Worm (Caenorhabditis elegans) whole organism, L4 larva: ENCODE data around the gene ZK899.6.

ENCODE experiments used
- F10B5.3 ChIP-seq: sonication (generic microtip); optimal IDR thresholded peaks from 2 replicates; lab custom pipeline; 2016; ENCODE audit warnings: mild to moderate bottlenecking, missing genetic modification characterization, missing compliant biosample characterization
- F37D6.2 ChIP-seq: sonication (generic microtip); optimal IDR thresholded peaks from 2 replicates; lab custom pipeline; 2016; ENCODE audit warnings: mild to moderate bottlenecking, missing genetic modification characterization, missing compliant biosample characterization
- F44E2.7 ChIP-seq: fragments of 200-800 bp; sonication (Bioruptor generic); IDR thresholded peaks from 2 replicates; pipeline ENCODE4 v2.1.2; 2022; ENCODE audit warnings: missing genetic modification characterization, missing compliant biosample characterization
- F49E8.2 ChIP-seq: sonication (generic microtip); optimal IDR thresholded peaks from 2 replicates; lab custom pipeline; 2016; ENCODE audit warnings: missing compliant biosample characterization, mild to moderate bottlenecking, missing genetic modification characterization, borderline replicate concordance
- T26A8.4 ChIP-seq: fragments of 200-800 bp; sonication (Bioruptor generic); IDR thresholded peaks from 2 replicates; pipeline ENCODE4 v1.3.6; 2022; ENCODE audit warnings: missing genetic modification characterization, missing compliant biosample characterization
- Y105C5A.15 ChIP-seq: fragments of 200-800 bp; sonication (Bioruptor generic); IDR thresholded peaks from 2 replicates; pipeline ENCODE4 v1.3.6; 2022; ENCODE audit warnings: missing genetic modification characterization, missing compliant biosample characterization
- Y5F2A.4 ChIP-seq: fragments of 200-800 bp; sonication (Bioruptor generic); optimal IDR thresholded peaks from 2 replicates; lab custom pipeline; 2018; ENCODE audit warnings: mild to moderate bottlenecking, missing genetic modification characterization, missing compliant biosample characterization
- ZK337.2 ChIP-seq: fragments of 200-800 bp; sonication (Bioruptor generic); IDR thresholded peaks from 2 replicates; pipeline ENCODE4 v1.3.6; 2022; ENCODE audit warnings: missing genetic modification reagents, missing genetic modification characterization, missing compliant biosample characterization
- ZK546.5 ChIP-seq, 2 experiments: sonication (generic microtip); optimal IDR thresholded peaks; 2 replicates each; lab custom pipeline; 2017; ENCODE audit warnings: missing biosample characterization in 2 of 2, missing genetic modification characterization in 2 of 2
- aha-1 ChIP-seq: fragments of 150-350 bp; peaks from one replicate; lab custom pipeline; 2014; ENCODE audit warnings: missing biosample characterization, missing genetic modification characterization
- arid-1 ChIP-seq: fragments of 200-800 bp; sonication (Bioruptor generic); conservative IDR thresholded peaks from 2 replicates; pipeline ENCODE4 v1.3.6; 2022; ENCODE audit warnings: missing genetic modification reagents, missing genetic modification characterization, missing compliant biosample characterization
- ceh-82 ChIP-seq: sonication (generic microtip); optimal IDR thresholded peaks from 2 replicates; lab custom pipeline; 2017; ENCODE audit warnings: missing biosample characterization, missing genetic modification characterization
- cey-2 ChIP-seq: sonication (generic microtip); optimal IDR thresholded peaks from 3 replicates; lab custom pipeline; 2017; ENCODE audit warnings: missing genetic modification characterization, mild to moderate bottlenecking, missing compliant biosample characterization, antibody characterized with exemption, borderline replicate concordance; ENCODE audit not compliant: insufficient read depth
- daf-12 ChIP-seq: fragments of 150-350 bp; optimal IDR thresholded peaks from 2 replicates; lab custom pipeline; 2014; ENCODE audit warnings: missing biosample characterization, missing genetic modification reagents, missing genetic modification characterization
- dmd-6 ChIP-seq: fragments of 200-800 bp; sonication (Bioruptor generic); IDR thresholded peaks from 2 replicates; pipeline ENCODE4 v1.3.6; 2022; ENCODE audit warnings: missing genetic modification reagents, missing genetic modification characterization, missing compliant biosample characterization
- dmd-9 ChIP-seq: fragments of 200-800 bp; sonication (Bioruptor generic); IDR thresholded peaks from 2 replicates; pipeline ENCODE4 v1.3.6; 2022; ENCODE audit warnings: missing genetic modification reagents, missing genetic modification characterization, missing compliant biosample characterization
- duxl-1 ChIP-seq: sonication (generic microtip); optimal IDR thresholded peaks from 2 replicates; lab custom pipeline; 2016; ENCODE audit warnings: mild to moderate bottlenecking, missing genetic modification characterization, moderate library complexity, missing compliant biosample characterization; ENCODE audit not compliant: poor library complexity
- dve-1 ChIP-seq: sonication (generic microtip); optimal IDR thresholded peaks from 2 replicates; lab custom pipeline; 2017; ENCODE audit warnings: antibody characterized with exemption, mild to moderate bottlenecking, missing genetic modification characterization, missing compliant biosample characterization; ENCODE audit not compliant: insufficient read depth
- fos-1 ChIP-seq: fragments of 150-350 bp; optimal IDR thresholded peaks from 2 replicates; lab custom pipeline; 2014; ENCODE audit warnings: missing biosample characterization, missing genetic modification characterization
- jun-1 ChIP-seq: fragments of 150-350 bp; optimal IDR thresholded peaks from 2 replicates; lab custom pipeline; 2014; ENCODE audit warnings: missing biosample characterization, missing genetic modification reagents, missing genetic modification characterization
- lim-7 ChIP-seq: fragments of 200-800 bp; sonication (Bioruptor generic); IDR thresholded peaks from 2 replicates; pipeline ENCODE4 v1.3.6; 2022; ENCODE audit warnings: missing genetic modification characterization, missing compliant biosample characterization
- lin-1 ChIP-seq: fragments of 200-800 bp; sonication (Bioruptor generic); IDR thresholded peaks from 2 replicates; pipeline ENCODE4 v1.3.6; 2022; ENCODE audit warnings: missing genetic modification reagents, missing genetic modification characterization, missing compliant biosample characterization
- lin-29 ChIP-seq: fragments of 200-800 bp; sonication (Bioruptor generic); IDR thresholded peaks from 2 replicates; pipeline ENCODE4 v1.3.6; 2022; ENCODE audit warnings: missing genetic modification reagents, missing genetic modification characterization, missing compliant biosample characterization
- lin-38 ChIP-seq: fragments of 200-800 bp; sonication (Bioruptor generic); IDR thresholded peaks from 2 replicates; pipeline ENCODE4 v1.3.6; 2022; ENCODE audit warnings: missing genetic modification reagents, missing genetic modification characterization, missing compliant biosample characterization
- lir-3 ChIP-seq: sonication (generic microtip); optimal IDR thresholded peaks from 2 replicates; lab custom pipeline; 2016; ENCODE audit warnings: mild to moderate bottlenecking, missing genetic modification characterization, missing compliant biosample characterization
- madf-9 ChIP-seq: fragments of 200-800 bp; sonication (Bioruptor generic); conservative IDR thresholded peaks from 2 replicates; pipeline ENCODE4 v1.3.6; 2022; ENCODE audit warnings: missing genetic modification reagents, missing genetic modification characterization, missing compliant biosample characterization
- mdl-1 ChIP-seq, 2 experiments: fragments of 150-350 bp in 1 of 2; sonication (generic microtip) in 1 of 2; optimal IDR thresholded peaks; 2 replicates each; lab custom pipeline; 2014 to 2017; ENCODE audit warnings: missing biosample characterization in 2 of 2, missing genetic modification characterization in 2 of 2
- mdt-29 ChIP-seq: fragments of 200-800 bp; sonication (Bioruptor generic); IDR thresholded peaks from 2 replicates; pipeline ENCODE4 v1.3.6; 2022; ENCODE audit warnings: missing genetic modification reagents, missing genetic modification characterization, missing compliant biosample characterization
- mep-1 ChIP-seq: fragments of 150-350 bp; sonication (generic microtip); optimal IDR thresholded peaks from 3 replicates; lab custom pipeline; 2014; ENCODE audit warnings: missing biosample characterization, missing genetic modification characterization
- mes-2 ChIP-seq: sonication (generic microtip); optimal IDR thresholded peaks from 2 replicates; lab custom pipeline; 2016; ENCODE audit warnings: missing genotype, mild to moderate bottlenecking, missing genetic modification characterization, missing compliant biosample characterization; ENCODE audit not compliant: poor library complexity, severe bottlenecking
- mxl-3 ChIP-seq: fragments of 200-800 bp; sonication (Bioruptor generic); optimal IDR thresholded peaks from 2 replicates; lab custom pipeline; 2018; ENCODE audit warnings: mild to moderate bottlenecking, missing genetic modification characterization, missing compliant biosample characterization
- nhr-10 ChIP-seq: fragments of 150-350 bp; optimal IDR thresholded peaks from 2 replicates; lab custom pipeline; 2014; ENCODE audit warnings: missing biosample characterization, missing genetic modification characterization
- nhr-41 ChIP-seq: fragments of 200-800 bp; sonication (Bioruptor generic); IDR thresholded peaks from 2 replicates; pipeline ENCODE4 v1.3.6; 2022; ENCODE audit warnings: missing genetic modification reagents, missing genetic modification characterization, missing compliant biosample characterization
- nhr-42 ChIP-seq: fragments of 200-800 bp; sonication (Bioruptor generic); IDR thresholded peaks from 2 replicates; pipeline ENCODE4 v1.3.6; 2022; ENCODE audit warnings: missing genetic modification characterization, missing compliant biosample characterization
- nhr-48 ChIP-seq: sonication (generic microtip); optimal IDR thresholded peaks from 2 replicates; lab custom pipeline; 2016; ENCODE audit warnings: mild to moderate bottlenecking, missing genetic modification characterization, missing compliant biosample characterization
- nhr-6 ChIP-seq: fragments of 150-350 bp; optimal IDR thresholded peaks from 2 replicates; lab custom pipeline; 2014; ENCODE audit warnings: missing biosample characterization, missing genetic modification characterization
- nhr-77 ChIP-seq: fragments of 150-350 bp; optimal IDR thresholded peaks from 2 replicates; lab custom pipeline; 2014; ENCODE audit warnings: missing biosample characterization, missing genetic modification characterization
- pha-4 ChIP-seq, 2 experiments: fragments of 150-350 bp in 1 of 2; fragments of 200-800 bp in 1 of 2; sonication (Bioruptor generic) in 1 of 2; IDR thresholded peaks in 1 of 2; optimal IDR thresholded peaks in 1 of 2; 2 replicates each; pipeline versions ENCODE4 v1.3.6 to Lab custom; 2014 to 2022; ENCODE audit warnings: missing genetic modification characterization in 2 of 2, missing genetic modification reagents in 2 of 2, missing biosample characterization in 1 of 2, missing compliant biosample characterization in 1 of 2
- pqm-1 ChIP-seq: sonication (generic microtip); optimal IDR thresholded peaks from 2 replicates; lab custom pipeline; 2017; ENCODE audit warnings: missing biosample characterization, missing genetic modification characterization
- rbr-2 ChIP-seq: sonication (generic microtip); optimal IDR thresholded peaks from 2 replicates; lab custom pipeline; 2016; ENCODE audit warnings: missing genotype, missing genetic modification characterization, missing compliant biosample characterization
- saeg-2 ChIP-seq: fragments of 200-800 bp; sonication (Bioruptor generic); IDR thresholded peaks from 2 replicates; pipeline ENCODE4 v1.3.6; 2022; ENCODE audit warnings: missing genetic modification reagents, missing genetic modification characterization, missing compliant biosample characterization
- sdz-12 ChIP-seq: fragments of 200-800 bp; sonication (Bioruptor generic); optimal IDR thresholded peaks from 2 replicates; lab custom pipeline; 2018; ENCODE audit warnings: mild to moderate bottlenecking, missing genetic modification characterization, missing compliant biosample characterization
- skn-1 ChIP-seq: fragments of 150-350 bp; optimal IDR thresholded peaks from 2 replicates; lab custom pipeline; 2014; ENCODE audit warnings: missing biosample characterization, missing genetic modification characterization
- spr-1 ChIP-seq: sonication (generic microtip); optimal IDR thresholded peaks from 2 replicates; lab custom pipeline; 2016; ENCODE audit warnings: mild to moderate bottlenecking, missing genetic modification characterization, missing compliant biosample characterization
- unc-39 ChIP-seq: sonication (generic microtip); optimal IDR thresholded peaks from 2 replicates; lab custom pipeline; 2017; ENCODE audit warnings: missing biosample characterization, missing genetic modification characterization
- unc-62 ChIP-seq, 3 experiments: fragments of 150-350 bp in 1 of 3; sonication (generic microtip); optimal IDR thresholded peaks in 2 of 3; peaks in 1 of 3; 1 replicate in 1 of 3; 2 replicates in 2 of 3; lab custom pipeline; 2014 to 2017; ENCODE audit warnings: missing biosample characterization in 3 of 3, missing genetic modification characterization in 3 of 3, missing genetic modification reagents in 3 of 3, missing genotype in 1 of 3
- vab-7 ChIP-seq: fragments of 200-800 bp; sonication (Bioruptor generic); IDR thresholded peaks from 2 replicates; pipeline ENCODE4 v1.3.6; 2022; ENCODE audit warnings: missing genetic modification reagents, missing genetic modification characterization, missing compliant biosample characterization
- zag-1 ChIP-seq: fragments of 150-350 bp; optimal IDR thresholded peaks from 2 replicates; lab custom pipeline; 2014; ENCODE audit warnings: missing biosample characterization, missing genetic modification characterization
- zip-2 ChIP-seq: fragments of 150-350 bp; optimal IDR thresholded peaks from 2 replicates; lab custom pipeline; 2014; ENCODE audit warnings: missing biosample characterization, missing genetic modification characterization
- ztf-11 ChIP-seq: fragments of 150-350 bp; optimal IDR thresholded peaks from 2 replicates; lab custom pipeline; 2014; ENCODE audit warnings: missing biosample characterization, missing genetic modification characterization

The ZK899.6 gene

DNA sequence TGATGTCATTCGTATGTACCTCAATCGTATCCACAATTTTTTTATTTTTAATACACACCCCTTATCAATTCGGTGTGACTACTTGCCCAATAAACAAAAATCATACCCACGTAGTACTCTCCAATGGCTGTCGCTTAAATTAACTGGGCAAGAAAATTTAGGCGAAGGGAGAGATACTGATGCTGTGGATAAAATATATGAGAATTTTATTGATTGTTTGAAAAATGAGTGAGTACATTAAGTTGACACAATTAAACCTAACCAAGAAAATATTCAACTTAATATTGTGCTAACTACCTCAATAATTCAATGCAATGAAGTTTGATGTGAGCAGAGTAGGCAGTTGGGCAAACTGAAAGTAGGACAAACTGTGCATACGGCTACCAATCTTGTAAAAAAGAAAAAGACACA lies 2.6 kb downstream of the ZK899.6 start:
- TF ChIP-seq lin-38 (GFP tag; lab: Robert Waterston, UW) (peak; percentile 88), nhr-77 (tag; lab: Kevin White, UChicago) (peak; percentile 100), nhr-48 (tag; lab: Kevin White, UChicago) (peak; percentile 98), madf-9 (peak; percentile 98), nhr-42 (peak; percentile 99), sdz-12 (GFP tag; lab: Kevin White, UChicago) (peak; percentile 1), mes-2 (tag; lab: Kevin White, UChicago) (peak; percentile 98), mdt-29 (GFP tag; lab: Robert Waterston, UW) (peak; percentile 95), dve-1 (tag; lab: Kevin White, UChicago) (peak; percentile 100), arid-1 (peak; percentile 90), spr-1 (peak; percentile 98), ztf-11 (tag; lab: Kevin White, UChicago) (peak; percentile 80), ZK546.5 (tag; optimal IDR thresholded peaks at IDR 0.05; lab: Kevin White, UChicago) (peak; percentile 36 to 85), dmd-6 (peak; percentile 97), nhr-41 (GFP tag; lab: Robert Waterston, UW) (peak; percentile 75), daf-12 (tag; lab: Kevin White, UChicago) (no peak), unc-62 (GFP tag; optimal IDR thresholded peaks at IDR 0.05 in 1 of 2; lab: Kevin White, UChicago) (peak; percentile 83 to 99), unc-62 (tag; optimal IDR thresholded peaks at IDR 0.05; lab: Kevin White, UChicago) (peak; percentile 87), jun-1 (tag; lab: Kevin White, UChicago) (peak; percentile 99), rbr-2 (tag; lab: Kevin White, UChicago) (peak; percentile 99), F44E2.7 (GFP tag; lab: Robert Waterston, UW) (no peak), ZK337.2 (GFP tag; lab: Robert Waterston, UW) (peak; percentile 74; the same call in 1 of the 2 replicates), vab-7 (peak; percentile 98), mxl-3 (GFP tag; lab: Kevin White, UChicago) (peak; percentile 95), lir-3 (peak; percentile 95), zip-2 (tag; lab: Kevin White, UChicago) (peak; percentile 98), skn-1 (tag; lab: Kevin White, UChicago) (peak; percentile 49), mdl-1 (tag; optimal IDR thresholded peaks at IDR 0.05; lab: Kevin White, UChicago) (peak; percentile 96), F10B5.3 (tag; lab: Kevin White, UChicago) (peak; percentile 96), nhr-10 (tag; lab: Kevin White, UChicago) (peak; percentile 100), Y105C5A.15 (GFP tag; lab: Robert Waterston, UW) (peak; percentile 72), aha-1 (tag; lab: Kevin White, UChicago) (peak; percentile 100), saeg-2 (GFP tag; lab: Robert Waterston, UW) (peak; percentile 97), fos-1 (peak; percentile 92), F49E8.2 (tag; lab: Kevin White, UChicago) (no peak), unc-39 (tag; lab: Kevin White, UChicago) (peak; percentile 98), lin-29 (GFP tag; lab: Robert Waterston, UW) (peak; percentile 96), pha-4 (GFP tag; IDR thresholded peaks at IDR 0.05; lab: Robert Waterston, UW) (peak; percentile 97), pha-4 (tag; optimal IDR thresholded peaks at IDR 0.05; lab: Kevin White, UChicago) (peak; percentile 99), F37D6.2 (tag; lab: Kevin White, UChicago) (peak; percentile 99), cey-2 (tag; lab: Kevin White, UChicago) (peak; percentile 72), lin-1 (peak; percentile 93), lim-7 (GFP tag; lab: Robert Waterston, UW) (peak; percentile 41; the same call in 1 of the 2 replicates), Y5F2A.4 (peak; percentile 95), duxl-1 (tag; lab: Kevin White, UChicago) (peak; percentile 99), nhr-6 (tag; lab: Kevin White, UChicago) (peak; percentile 94), mep-1 (tag; lab: Kevin White, UChicago) (peak; percentile 100), pqm-1 (tag; lab: Kevin White, UChicago) (peak; percentile 69), zag-1 (tag; lab: Kevin White, UChicago) (peak; percentile 98), T26A8.4 (GFP tag; lab: Robert Waterston, UW) (peak; percentile 100), dmd-9 (GFP tag; lab: Robert Waterston, UW) (peak; percentile 92), ceh-82 (tag; lab: Kevin White, UChicago) (peak; percentile 82)
